Worm (Caenorhabditis elegans): ENCODE measurements around the gene F43E2.1.
A peak's percentile ranks its signal among the peaks of the same experiment; 100 is the strongest.
"Not testable (repeated sequence)": the region's sequence is repeated elsewhere in the genome, so short reads cannot be mapped to it uniquely, and the experiment has no call there.

F43E2.1 gene

DNA sequence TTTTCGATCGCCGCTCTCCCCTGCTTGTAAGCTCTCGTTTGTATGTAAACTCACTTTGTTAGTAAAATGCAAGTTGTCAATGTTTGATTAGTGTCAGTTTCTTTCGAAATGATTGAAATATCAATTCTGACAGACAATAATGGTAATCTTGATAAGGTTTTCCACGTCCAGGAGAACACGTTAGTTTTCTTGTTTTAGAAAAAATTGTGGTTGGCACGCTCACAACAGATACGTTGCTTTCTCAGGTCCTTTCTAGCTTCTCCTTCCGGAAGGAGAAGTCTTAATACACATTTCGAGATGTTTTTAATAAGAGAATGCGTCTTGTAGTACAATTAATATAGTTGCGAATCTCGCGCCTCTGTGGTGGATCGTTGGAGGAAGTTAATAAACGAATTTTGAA is 6.3 kb upstream of the F43E2.1 start, which contains the start of gene F43E2.6:
TSS of gene F43E2.6 (minus strand) at position 101 of the 400 bp plus-strand sequence.
- no peak for TF ChIP-seq nhr-76 (tag; optimal IDR thresholded peaks at IDR 0.05)
- no peak for TF ChIP-seq unc-120 (tag; optimal IDR thresholded peaks at IDR 0.05; ENCODE audit: poor library complexity, severe bottlenecking)
- TF ChIP-seq lin-13 (tag; optimal IDR thresholded peaks at IDR 0.05), result no peak
- no peak for TF ChIP-seq ceh-43 (GFP tag; optimal IDR thresholded peaks at IDR 0.05)
- no peak for TF ChIP-seq sptf-1 (tag; optimal IDR thresholded peaks at IDR 0.05)
- no peak for TF ChIP-seq ceh-39 (tag; optimal IDR thresholded peaks at IDR 0.05)
- no peak for TF ChIP-seq nhr-28 (tag; optimal IDR thresholded peaks at IDR 0.05)
- TF ChIP-seq cnd-1 (tag; optimal IDR thresholded peaks at IDR 0.05), result no peak
- TF ChIP-seq M03D4.4 (tag; optimal IDR thresholded peaks at IDR 0.05), result no peak

DNA sequence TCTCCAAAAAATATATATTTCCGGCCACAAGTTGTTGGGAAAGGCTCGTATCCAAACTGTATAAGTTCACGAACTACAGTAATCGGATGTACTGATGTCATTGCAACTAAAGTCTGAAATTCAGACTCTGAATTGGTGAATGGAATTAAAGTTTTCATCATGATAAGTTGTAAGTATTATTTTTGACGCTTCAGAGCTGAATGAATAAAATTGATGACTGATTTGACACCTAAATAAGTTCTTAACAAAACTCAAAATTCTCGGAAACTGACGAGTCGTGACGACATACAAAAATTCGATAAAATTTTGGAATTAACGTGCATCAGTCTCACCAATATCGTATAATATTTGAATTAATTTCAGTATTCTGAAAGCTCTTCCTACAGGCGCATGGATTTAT is 4.9 kb upstream of the F43E2.1 start, which contains the start of gene F43E2.11:
TSS of gene F43E2.11 (minus strand) at position 101 of the 400 bp plus-strand sequence.
- not testable (repeated sequence) for TF ChIP-seq nhr-237, lin-13, ceh-39 (tag; optimal IDR thresholded peaks at IDR 0.05)

DNA sequence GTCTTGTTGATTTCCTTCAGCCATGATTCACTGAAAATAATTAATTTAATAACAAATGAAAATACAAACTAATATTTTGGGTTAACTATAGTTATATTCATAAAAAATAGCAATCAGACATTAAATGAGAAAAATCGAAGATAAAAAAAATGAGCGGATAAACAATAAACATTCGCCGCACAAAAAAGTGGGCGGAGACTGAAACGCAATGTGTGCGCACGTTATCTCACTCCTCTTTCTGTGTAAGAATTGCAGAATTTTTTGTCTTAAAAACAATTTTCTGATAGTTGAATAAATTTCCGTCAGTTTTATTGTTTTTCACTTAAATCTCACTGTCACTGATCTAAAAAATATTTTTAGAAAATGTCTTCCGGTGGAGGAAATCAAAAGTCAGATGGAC is 937 bp upstream of the F43E2.1 start, which contains the start of the genes mtch-1 and rpb-4:
TSS of gene mtch-1 (minus strand) at position 24 of the 400 bp plus-strand sequence.
TSS of gene rpb-4 (plus strand) at position 353 of the 400 bp plus-strand sequence.
- TF ChIP-seq M03D4.4 (tag; optimal IDR thresholded peaks at IDR 0.05) (no peak), nhr-2 (tag; optimal IDR thresholded peaks at IDR 0.05) (no peak), lin-32 (GFP tag; optimal IDR thresholded peaks at IDR 0.05) (no peak), lsy-2 (tag; optimal IDR thresholded peaks at IDR 0.05) (peak; percentile 29), ces-1 (GFP tag; optimal IDR thresholded peaks at IDR 0.05) (peak; percentile 3), zip-8 (tag; optimal IDR thresholded peaks at IDR 0.05) (no peak), snpc-4 (tag; optimal IDR thresholded peaks at IDR 0.05) (no peak), sem-2 (GFP tag; optimal IDR thresholded peaks at IDR 0.05) (no peak), flh-1 (GFP tag; optimal IDR thresholded peaks at IDR 0.05) (no peak), nhr-28 (tag; optimal IDR thresholded peaks at IDR 0.05) (no peak), mep-1 (tag; optimal IDR thresholded peaks at IDR 0.05) (peak; percentile 58), nhr-12 (tag; optimal IDR thresholded peaks at IDR 0.05) (no peak), lin-13 (tag; optimal IDR thresholded peaks at IDR 0.05) (no peak), hlh-1 (tag; optimal IDR thresholded peaks at IDR 0.05) (peak; percentile 21), ceh-43 (GFP tag; optimal IDR thresholded peaks at IDR 0.05) (no peak), ceh-83 (GFP tag; optimal IDR thresholded peaks at IDR 0.05) (no peak)

DNA sequence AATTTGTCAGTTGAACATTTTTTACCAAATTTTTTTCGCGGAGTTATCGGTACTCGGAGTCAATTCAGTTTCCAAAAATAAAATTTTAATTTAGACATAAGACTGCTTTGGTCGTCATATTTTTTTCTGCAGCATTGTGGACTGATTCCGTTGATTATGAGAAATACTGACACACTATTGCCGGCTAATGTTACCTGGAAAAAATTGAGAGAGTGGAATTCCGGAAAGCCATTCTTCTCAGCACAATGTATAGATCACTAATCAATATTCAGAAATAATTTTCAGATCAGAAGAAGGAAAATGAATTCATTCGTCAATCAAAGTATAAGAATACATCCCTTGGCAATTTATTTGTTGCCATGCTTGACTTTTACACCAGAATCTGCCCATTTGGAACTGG is 3.9 kb downstream of the F43E2.1 start, which contains the start of gene C07D10.6:
TSS of gene C07D10.6 (plus strand) at position 301 of the 400 bp plus-strand sequence.
- TF ChIP-seq flh-1 (GFP tag; optimal IDR thresholded peaks at IDR 0.05), result no peak
- TF ChIP-seq bed-3 (GFP tag; optimal IDR thresholded peaks at IDR 0.05), result no peak
- no peak for TF ChIP-seq nhr-2 (tag; optimal IDR thresholded peaks at IDR 0.05)

DNA sequence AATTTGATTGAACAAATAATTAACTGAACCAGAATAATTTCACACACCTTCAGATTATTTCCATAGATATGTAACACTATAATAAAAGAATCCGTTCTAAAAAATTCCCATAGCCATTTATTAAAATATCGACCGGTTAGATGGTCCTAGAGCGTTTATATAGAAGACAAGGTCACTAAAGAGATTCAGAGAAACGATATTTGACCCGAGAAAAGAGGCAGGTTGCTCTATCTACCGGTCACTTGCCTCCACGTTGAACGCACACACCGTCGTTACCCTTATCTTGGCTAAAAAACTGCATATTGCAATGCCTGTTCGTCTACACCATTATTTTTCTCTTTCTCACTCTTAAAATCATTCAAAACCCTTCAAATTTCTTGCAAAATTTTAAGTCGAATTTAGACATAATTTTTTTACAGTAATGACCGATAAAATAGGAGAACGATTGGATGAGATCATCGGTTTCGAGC is 6.1 kb downstream of the F43E2.1 start, which contains the start of gene C07D10.5:
TSS of gene C07D10.5 (plus strand) at position 420 of the 470 bp plus-strand sequence.
- no peak for TF ChIP-seq ztf-11 (tag; optimal IDR thresholded peaks at IDR 0.05)
- TF ChIP-seq snpc-4 (tag; optimal IDR thresholded peaks at IDR 0.05), result no peak
- no peak for TF ChIP-seq flh-1 (GFP tag; optimal IDR thresholded peaks at IDR 0.05)
- TF ChIP-seq ceh-39 (tag; optimal IDR thresholded peaks at IDR 0.05), result peak; percentile 25
- TF ChIP-seq lsy-2 (tag; optimal IDR thresholded peaks at IDR 0.05), result no peak
- TF ChIP-seq unc-62 (GFP tag; optimal IDR thresholded peaks at IDR 0.05), result no peak
- no peak for TF ChIP-seq elt-1 (tag; optimal IDR thresholded peaks at IDR 0.05; ENCODE audit: borderline replicate concordance, insufficient read depth)
- no peak for TF ChIP-seq mep-1 (tag; optimal IDR thresholded peaks at IDR 0.05)
- TF ChIP-seq unc-120 (tag; optimal IDR thresholded peaks at IDR 0.05; ENCODE audit: poor library complexity, severe bottlenecking), result no peak
- TF ChIP-seq hlh-1 (tag; optimal IDR thresholded peaks at IDR 0.05), result no peak
- TF ChIP-seq tbx-8 (GFP tag; optimal IDR thresholded peaks at IDR 0.05), result no peak
- TF ChIP-seq mls-2 (tag; optimal IDR thresholded peaks at IDR 0.05), result no peak
- peak; percentile 90 for TF ChIP-seq nhr-2 (tag; optimal IDR thresholded peaks at IDR 0.05)
- no peak for TF ChIP-seq sem-2 (GFP tag; optimal IDR thresholded peaks at IDR 0.05)
- TF ChIP-seq ham-2 (GFP tag; optimal IDR thresholded peaks at IDR 0.05), result no peak

DNA sequence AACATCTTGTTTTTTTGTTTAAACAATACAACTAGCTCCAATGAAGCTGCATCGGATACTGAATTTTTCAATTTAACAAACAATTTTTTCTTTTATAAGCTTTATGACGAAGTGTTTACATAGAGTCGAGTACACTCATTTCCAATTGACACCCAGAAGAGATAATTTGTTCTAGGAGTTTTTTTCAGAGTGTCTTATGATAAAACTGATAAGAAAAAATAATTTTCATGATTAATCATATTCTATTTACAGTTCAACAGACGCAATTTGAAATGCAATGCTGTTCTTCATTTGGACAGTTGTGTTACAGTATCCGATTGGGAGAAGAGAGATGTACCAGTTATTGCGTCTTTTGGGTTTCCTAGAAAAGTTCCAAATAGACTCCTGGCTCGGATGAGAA is 6.9 kb downstream of the F43E2.1 start:
- TF ChIP-seq ham-2 (GFP tag; optimal IDR thresholded peaks at IDR 0.05) (no peak), mep-1 (tag; optimal IDR thresholded peaks at IDR 0.05) (no peak), sem-2 (GFP tag; optimal IDR thresholded peaks at IDR 0.05) (no peak), nhr-237 (tag; optimal IDR thresholded peaks at IDR 0.05) (no peak), ceh-83 (GFP tag; optimal IDR thresholded peaks at IDR 0.05) (no peak), pha-4 (tag; optimal IDR thresholded peaks at IDR 0.05) (no peak), nhr-28 (tag; optimal IDR thresholded peaks at IDR 0.05) (no peak)

Data from whole organism, mixed stage, embryonic.